Worm (Caenorhabditis elegans) whole organism, midembryonic: ENCODE measurements around the gene Y116F11A.3.

Source experiments
- T22C8.4 ChIP-seq: fragments of 200-800 bp; sonication (Bioruptor generic); IDR thresholded peaks from 2 replicates; pipeline ENCODE4 v1.3.6; 2022; ENCODE audit warnings: missing genetic modification characterization, missing compliant biosample characterization
- cog-1 ChIP-seq: sonication (generic microtip); optimal IDR thresholded peaks from 2 replicates; lab custom pipeline; 2016; ENCODE audit warnings: missing genetic modification characterization, missing compliant biosample characterization
- flt-1 ChIP-seq: fragments of 200-800 bp; sonication (Bioruptor generic); IDR thresholded peaks from 2 replicates; pipeline ENCODE4 v1.3.6; 2022; ENCODE audit warnings: missing genetic modification characterization, missing compliant biosample characterization
- klf-2 ChIP-seq: fragments of 200-800 bp; sonication (Bioruptor generic); conservative IDR thresholded peaks from 2 replicates; pipeline ENCODE4 v1.3.6; 2022; ENCODE audit warnings: missing genetic modification reagents, missing genetic modification characterization, missing compliant biosample characterization
- med-1 ChIP-seq: sonication (generic microtip); optimal IDR thresholded peaks from 2 replicates; lab custom pipeline; 2017; ENCODE audit warnings: missing genetic modification characterization, mild to moderate bottlenecking, missing compliant biosample characterization, antibody characterized with exemption, missing genetic modification reagents; ENCODE audit not compliant: insufficient read depth
- ref-1 ChIP-seq: fragments of 200-800 bp; sonication (Bioruptor generic); conservative IDR thresholded peaks from 2 replicates; pipeline ENCODE4 v1.3.6; 2022; ENCODE audit warnings: missing genetic modification reagents, missing genetic modification characterization, missing compliant biosample characterization
- tab-1 ChIP-seq: fragments of 200-800 bp; sonication (Bioruptor generic); IDR thresholded peaks from 2 replicates; pipeline ENCODE4 v1.3.6; 2022; ENCODE audit warnings: missing genetic modification characterization, missing compliant biosample characterization
- ztf-23 ChIP-seq: fragments of 200-800 bp; sonication (Bioruptor generic); IDR thresholded peaks from 2 replicates; pipeline ENCODE4 v1.3.6; 2022; ENCODE audit warnings: missing genetic modification reagents, missing genetic modification characterization, missing compliant biosample characterization
- ztf-29 ChIP-seq: fragments of 200-800 bp; sonication (Bioruptor generic); IDR thresholded peaks from 2 replicates; pipeline ENCODE4 v1.3.6; 2022; ENCODE audit warnings: missing genetic modification reagents, missing genetic modification characterization, missing compliant biosample characterization

Y116F11A.3 gene

ce11 chrV:19756253-19756652 is 27.4 kb downstream of the Y116F11A.3 start, which contains the start of gene W04E12.9:
W04E12.9 (plus strand) TSS chrV:19756553.
- no peak for TF ChIP-seq ztf-23 (GFP tag; lab: Robert Waterston, UW)
- TF ChIP-seq tab-1 (GFP tag; lab: Robert Waterston, UW), result no peak
- TF ChIP-seq med-1, result no peak
- no peak for TF ChIP-seq cog-1
- TF ChIP-seq flt-1 (GFP tag; lab: Robert Waterston, UW), result no peak
- no peak for TF ChIP-seq klf-2 (GFP tag; lab: Robert Waterston, UW)
- no peak for TF ChIP-seq ztf-29

- TF ChIP-seq ztf-29 (no peak), klf-2 (GFP tag; lab: Robert Waterston, UW) (no peak), cog-1 (no peak), tab-1 (GFP tag; lab: Robert Waterston, UW) (no peak), med-1 (no peak), ztf-23 (GFP tag; lab: Robert Waterston, UW) (no peak), ref-1 (GFP tag; lab: Robert Waterston, UW) (no peak), T22C8.4 (GFP tag; lab: Robert Waterston, UW) (no peak), flt-1 (GFP tag; lab: Robert Waterston, UW) (no peak)
Measured at ce11 chrV:19759282-19759681, 30.5 kb downstream of the Y116F11A.3 start.

ce11 chrV:19760751-19761150 is 31.9 kb downstream of the Y116F11A.3 start, which contains the start of gene M162.5:
M162.5 (plus strand) TSS chrV:19761051.
- TF ChIP-seq cog-1 (no peak), ztf-29 (no peak), ztf-23 (GFP tag; lab: Robert Waterston, UW) (no peak)

- TF ChIP-seq T22C8.4 (GFP tag; lab: Robert Waterston, UW) (no peak), cog-1 (no peak), klf-2 (GFP tag; lab: Robert Waterston, UW) (no peak), ref-1 (GFP tag; lab: Robert Waterston, UW) (no peak), ztf-29 (no peak), flt-1 (GFP tag; lab: Robert Waterston, UW) (no peak), ztf-23 (GFP tag; lab: Robert Waterston, UW) (no peak), med-1 (no peak), tab-1 (GFP tag; lab: Robert Waterston, UW) (no peak)
Measured at ce11 chrV:19767719-19768118, 38.9 kb downstream of the Y116F11A.3 start.

- TF ChIP-seq klf-2 (GFP tag; lab: Robert Waterston, UW) (no peak), cog-1 (no peak), T22C8.4 (GFP tag; lab: Robert Waterston, UW) (no peak), tab-1 (GFP tag; lab: Robert Waterston, UW) (no peak), ztf-23 (GFP tag; lab: Robert Waterston, UW) (no peak), med-1 (no peak), flt-1 (GFP tag; lab: Robert Waterston, UW) (no peak), ref-1 (GFP tag; lab: Robert Waterston, UW) (no peak), ztf-29 (no peak)
Measured at ce11 chrV:19771660-19772059, 42.8 kb downstream of the Y116F11A.3 start, which contains the start of gene M162.15. M162.15 (minus strand) TSS chrV:19771760.

- TF ChIP-seq ztf-23 (GFP tag; lab: Robert Waterston, UW), result no peak
- TF ChIP-seq cog-1, result no peak
- no peak for TF ChIP-seq ref-1 (GFP tag; lab: Robert Waterston, UW)
- no peak for TF ChIP-seq klf-2 (GFP tag; lab: Robert Waterston, UW)
- TF ChIP-seq med-1, result no peak
- no peak for TF ChIP-seq flt-1 (GFP tag; lab: Robert Waterston, UW)
- no peak for TF ChIP-seq T22C8.4 (GFP tag; lab: Robert Waterston, UW)
- no peak for TF ChIP-seq tab-1 (GFP tag; lab: Robert Waterston, UW)
- no peak for TF ChIP-seq ztf-29
Measured at ce11 chrV:19777227-19777626, 48.4 kb downstream of the Y116F11A.3 start, which contains the start of gene fbxa-118. fbxa-118 (minus strand) TSS chrV:19777327.

- TF ChIP-seq cog-1 (no peak), klf-2 (GFP tag; lab: Robert Waterston, UW) (no peak), T22C8.4 (GFP tag; lab: Robert Waterston, UW) (no peak), ztf-29 (no peak), ztf-23 (GFP tag; lab: Robert Waterston, UW) (no peak), flt-1 (GFP tag; lab: Robert Waterston, UW) (no peak), med-1 (no peak), tab-1 (GFP tag; lab: Robert Waterston, UW) (no peak), ref-1 (GFP tag; lab: Robert Waterston, UW) (no peak)
Measured at ce11 chrV:19778608-19779007, 49.8 kb downstream of the Y116F11A.3 start, which contains the start of gene fbxa-194. fbxa-194 (minus strand) TSS chrV:19778708.

ce11 chrV:19779220-19779619 is 50.4 kb downstream of the Y116F11A.3 start:
- TF ChIP-seq klf-2 (GFP tag; lab: Robert Waterston, UW), result no peak
- TF ChIP-seq ztf-23 (GFP tag; lab: Robert Waterston, UW), result no peak
- TF ChIP-seq ztf-29, result no peak
- TF ChIP-seq ref-1 (GFP tag; lab: Robert Waterston, UW), result no peak
- TF ChIP-seq cog-1, result no peak
- TF ChIP-seq tab-1 (GFP tag; lab: Robert Waterston, UW), result no peak
- no peak for TF ChIP-seq med-1
- TF ChIP-seq flt-1 (GFP tag; lab: Robert Waterston, UW), result no peak
- TF ChIP-seq T22C8.4 (GFP tag; lab: Robert Waterston, UW), result no peak
